Worm (Caenorhabditis elegans) whole organism, mixed stage, embryonic: ENCODE measurements around the gene msh-5.

ENCODE experiments used
- blmp-1 ChIP-seq: fragments of 150-350 bp; optimal IDR thresholded peaks from 2 replicates; lab custom pipeline; 2014; ENCODE audit warnings: missing biosample characterization, missing genetic modification characterization
- cnd-1 ChIP-seq: fragments of 200-800 bp; sonication (Bioruptor generic); optimal IDR thresholded peaks from 2 replicates; lab custom pipeline; 2018; ENCODE audit warnings: mild to moderate bottlenecking, missing genetic modification characterization, missing compliant biosample characterization
- drap-1 ChIP-seq: fragments of 200-800 bp; sonication (Bioruptor generic); optimal IDR thresholded peaks from 3 replicates; lab custom pipeline; 2018; ENCODE audit warnings: mild to moderate bottlenecking, missing genetic modification characterization, missing compliant biosample characterization
- nhr-2 ChIP-seq: fragments of 150-350 bp; optimal IDR thresholded peaks from 2 replicates; lab custom pipeline; 2014; ENCODE audit warnings: missing biosample characterization, missing genetic modification characterization
- nhr-76 ChIP-seq: sonication (generic microtip); optimal IDR thresholded peaks from 2 replicates; lab custom pipeline; 2017; ENCODE audit warnings: missing biosample characterization, missing genetic modification characterization
- snpc-4 ChIP-seq: fragments of 150-350 bp; optimal IDR thresholded peaks from 2 replicates; lab custom pipeline; 2014; ENCODE audit warnings: missing biosample characterization, missing genetic modification characterization

- TF ChIP-seq blmp-1 (no peak), nhr-76 (tag; lab: Kevin White, UChicago) (no peak), nhr-2 (tag; lab: Kevin White, UChicago) (no peak), snpc-4 (tag; lab: Kevin White, UChicago) (no peak), drap-1 (GFP tag; lab: Kevin White, UChicago) (no peak), cnd-1 (tag; lab: Kevin White, UChicago) (no peak)
Measured at ce11 chrIV:13127720-13128119, 27.3 kb upstream of the msh-5 start.
